Worm (Caenorhabditis elegans): ENCODE results near the gene R02D5.4.

ce11 chrV:14460122-14460521 is 24.4 kb downstream of the R02D5.4 start:
- TF ChIP-seq W03F9.2 (tag; optimal IDR thresholded peaks at IDR 0.05) (no peak), him-1 (tag; optimal IDR thresholded peaks at IDR 0.05) (no peak)

Measured in whole organism, L4/young adult.